Worm (Caenorhabditis elegans): ENCODE data around the gene fbxa-192.
A peak's percentile ranks its signal among the peaks of the same experiment; 100 is the strongest.
"Not testable (repeated sequence)": the region's sequence is repeated elsewhere in the genome, so short reads cannot be mapped to it uniquely, and the experiment has no call there.

fbxa-192 gene

ce11 chrV:17607797-17608196 lies 42.5 kb downstream of the fbxa-192 start, which contains the start of gene srz-91:
Gene srz-91 (plus strand): TSS chrV:17608097.
- TF ChIP-seq elt-3 (tag; optimal IDR thresholded peaks at IDR 0.05) (no peak), nhr-76 (tag; optimal IDR thresholded peaks at IDR 0.05) (no peak), rnt-1 (tag; optimal IDR thresholded peaks at IDR 0.05) (no peak)

ce11 chrV:17606050-17606449 lies 44.3 kb downstream of the fbxa-192 start, which contains the start of gene Y6G8.16:
Gene Y6G8.16 (plus strand): TSS chrV:17606350.
- not testable (repeated sequence) for TF ChIP-seq mep-1, ceh-90, mdl-1 (tag; optimal IDR thresholded peaks at IDR 0.05)

ce11 chrV:17601520-17601919 lies 48.8 kb downstream of the fbxa-192 start, which contains the start of gene ztf-25:
Gene ztf-25 (plus strand): TSS chrV:17601820.
- no peak for TF ChIP-seq Y116A8C.19 (tag; optimal IDR thresholded peaks at IDR 0.05; ENCODE audit: borderline replicate concordance)
- TF ChIP-seq egl-13 (tag; optimal IDR thresholded peaks at IDR 0.05), result no peak
- TF ChIP-seq ceh-90 (tag; optimal IDR thresholded peaks at IDR 0.05), result no peak
- TF ChIP-seq ceh-63 (GFP tag; optimal IDR thresholded peaks at IDR 0.05), result no peak
- no peak for TF ChIP-seq pqm-1 (tag; optimal IDR thresholded peaks at IDR 0.05)
- TF ChIP-seq sup-37 (GFP tag; optimal IDR thresholded peaks at IDR 0.05), result no peak
- TF ChIP-seq nhr-237 (tag; optimal IDR thresholded peaks at IDR 0.05), result no peak
- TF ChIP-seq tlp-1 (tag; optimal IDR thresholded peaks at IDR 0.05), result no peak
- no peak for TF ChIP-seq swsn-7 (tag; optimal IDR thresholded peaks at IDR 0.05)
- no peak for TF ChIP-seq pax-3 (tag; optimal IDR thresholded peaks at IDR 0.05)
- no peak for TF ChIP-seq mab-9 (GFP tag; IDR thresholded peaks at IDR 0.05)
- no peak for TF ChIP-seq ztf-11 (tag; optimal IDR thresholded peaks at IDR 0.05)
- no peak for TF ChIP-seq zip-4 (GFP tag; optimal IDR thresholded peaks at IDR 0.05)
- TF ChIP-seq C34B4.2 (tag; optimal IDR thresholded peaks at IDR 0.05), result no peak
- no peak for TF ChIP-seq ztf-4 (tag; optimal IDR thresholded peaks at IDR 0.05)
- no peak for TF ChIP-seq nhr-84 (tag; optimal IDR thresholded peaks at IDR 0.05)
- no peak for TF ChIP-seq rnt-1 (tag; optimal IDR thresholded peaks at IDR 0.05)

ce11 chrV:17598810-17599209 lies 51.5 kb downstream of the fbxa-192 start, which contains the start of gene Y6G8.2:
Gene Y6G8.2 (minus strand): TSS chrV:17598956.
- TF ChIP-seq skn-1 (tag; optimal IDR thresholded peaks at IDR 0.05), result no peak
- TF ChIP-seq elt-2 (tag; optimal IDR thresholded peaks at IDR 0.05), result peak; percentile 52
- TF ChIP-seq lsy-2 (tag; optimal IDR thresholded peaks at IDR 0.05), result no peak
- no peak for TF ChIP-seq ama-1 (optimal IDR thresholded peaks at IDR 0.05)

- TF ChIP-seq alr-1 (tag; optimal IDR thresholded peaks at IDR 0.05; ENCODE audit: borderline replicate concordance) (no peak), snu-23 (GFP tag; optimal IDR thresholded peaks at IDR 0.05) (no peak), nhr-20 (tag; optimal IDR thresholded peaks at IDR 0.05) (no peak), rnt-1 (tag; optimal IDR thresholded peaks at IDR 0.05) (no peak), dpl-1 (GFP tag; optimal IDR thresholded peaks at IDR 0.05) (no peak), elt-2 (tag; optimal IDR thresholded peaks at IDR 0.05) (no peak), aly-2 (tag; optimal IDR thresholded peaks at IDR 0.05) (no peak), ets-5 (GFP tag; IDR thresholded peaks at IDR 0.05) (no peak), mdl-1 (tag; optimal IDR thresholded peaks at IDR 0.05) (no peak), unc-86 (tag; optimal IDR thresholded peaks at IDR 0.05) (no peak), zag-1 (tag; optimal IDR thresholded peaks at IDR 0.05) (no peak), ama-1 (optimal IDR thresholded peaks at IDR 0.05) (no peak), egl-27 (tag; optimal IDR thresholded peaks at IDR 0.05) (no peak), ceh-63 (GFP tag; optimal IDR thresholded peaks at IDR 0.05) (no peak), lin-39 (tag; optimal IDR thresholded peaks at IDR 0.05) (no peak), ceh-82 (tag; optimal IDR thresholded peaks at IDR 0.05) (no peak), xbp-1 (tag; optimal IDR thresholded peaks at IDR 0.05) (no peak), elt-3 (tag; optimal IDR thresholded peaks at IDR 0.05) (no peak), ztf-4 (tag; optimal IDR thresholded peaks at IDR 0.05) (no peak), pqm-1 (tag; optimal IDR thresholded peaks at IDR 0.05) (no peak)
Measured at ce11 chrV:17595691-17596090, 54.6 kb downstream of the fbxa-192 start.

Data from whole organism, L1 larva.